Fruit fly (Drosophila melanogaster): ENCODE results near the gene CG11069.

Gene CG11069

dm6 chr3R:24905959-24906634 lies 11.6 kb downstream of the CG11069 start, which contains the start of gene CG13643:
Gene CG13643 (minus strand): TSS chr3R:24906004.
- TF ChIP-seq woc (GFP tag; optimal IDR thresholded peaks at IDR 0.05): no peak
- TF ChIP-seq Rel (GFP tag; optimal IDR thresholded peaks at IDR 0.05): no peak
- TF ChIP-seq Rel (tag; optimal IDR thresholded peaks at IDR 0.05): no peak
- TF ChIP-seq CG32264 (GFP tag; optimal IDR thresholded peaks at IDR 0.05): no peak
- no peak for TF ChIP-seq Jra (GFP tag; optimal IDR thresholded peaks at IDR 0.05)
- TF ChIP-seq foxo (GFP tag; optimal IDR thresholded peaks at IDR 0.05): no peak
- TF ChIP-seq Vsx2 (GFP tag; optimal IDR thresholded peaks at IDR 0.05; ENCODE audit: partially characterized antibody): no peak
- no peak for TF ChIP-seq Abd-B (GFP tag; optimal IDR thresholded peaks at IDR 0.05)
- no peak for TF ChIP-seq Hr83 (GFP tag; optimal IDR thresholded peaks at IDR 0.05; ENCODE audit: poor library complexity, severe bottlenecking)
- TF ChIP-seq Mio (GFP tag; optimal IDR thresholded peaks at IDR 0.05): no peak
- TF ChIP-seq OdsH (GFP tag; optimal IDR thresholded peaks at IDR 0.05): no peak
- no peak for TF ChIP-seq brk (GFP tag; optimal IDR thresholded peaks at IDR 0.05)
- no peak for TF ChIP-seq psq (GFP tag; optimal IDR thresholded peaks at IDR 0.05)
- no peak for TF ChIP-seq sage (GFP tag; optimal IDR thresholded peaks at IDR 0.05)
- no peak for TF ChIP-seq h (GFP tag; optimal IDR thresholded peaks at IDR 0.05)
- TF ChIP-seq tai (GFP tag; optimal IDR thresholded peaks at IDR 0.05): no peak
- no peak for TF ChIP-seq pan (optimal IDR thresholded peaks at IDR 0.05)
- no peak for TF ChIP-seq Dfd (GFP tag; optimal IDR thresholded peaks at IDR 0.05)

dm6 chr3R:24906648-24907047 lies 12.1 kb downstream of the CG11069 start:
- TF ChIP-seq Sp1 (GFP tag; optimal IDR thresholded peaks at IDR 0.05) (no peak), ey (GFP tag; optimal IDR thresholded peaks at IDR 0.05) (no peak), Abd-B (GFP tag; optimal IDR thresholded peaks at IDR 0.05) (no peak), sv (GFP tag; optimal IDR thresholded peaks at IDR 0.05) (no peak), Vsx2 (GFP tag; optimal IDR thresholded peaks at IDR 0.05; ENCODE audit: partially characterized antibody) (no peak), Dfd (GFP tag; optimal IDR thresholded peaks at IDR 0.05) (no peak), Hr83 (GFP tag; optimal IDR thresholded peaks at IDR 0.05; ENCODE audit: poor library complexity, severe bottlenecking) (no peak), brk (GFP tag; optimal IDR thresholded peaks at IDR 0.05) (no peak), dmrt93B (GFP tag; optimal IDR thresholded peaks at IDR 0.05) (no peak), Hnf4 (GFP tag; optimal IDR thresholded peaks at IDR 0.05) (no peak), usp (GFP tag; optimal IDR thresholded peaks at IDR 0.05) (no peak), h (GFP tag; optimal IDR thresholded peaks at IDR 0.05) (no peak)

- TF ChIP-seq OdsH (GFP tag; optimal IDR thresholded peaks at IDR 0.05) (no peak), sage (GFP tag; optimal IDR thresholded peaks at IDR 0.05) (no peak), Hnf4 (GFP tag; optimal IDR thresholded peaks at IDR 0.05) (no peak), woc (GFP tag; optimal IDR thresholded peaks at IDR 0.05) (no peak), jim (GFP tag; optimal IDR thresholded peaks at IDR 0.05) (no peak), Sp1 (GFP tag; optimal IDR thresholded peaks at IDR 0.05) (no peak), N (GFP tag; optimal IDR thresholded peaks at IDR 0.05) (no peak), psq (GFP tag; optimal IDR thresholded peaks at IDR 0.05) (no peak), Dif (GFP tag; optimal IDR thresholded peaks at IDR 0.05; ENCODE audit: partially characterized antibody) (no peak), dsf (GFP tag; optimal IDR thresholded peaks at IDR 0.05; ENCODE audit: borderline replicate concordance) (no peak), Rel (GFP tag; optimal IDR thresholded peaks at IDR 0.05) (no peak), Rel (tag; optimal IDR thresholded peaks at IDR 0.05) (no peak), lola (GFP tag; optimal IDR thresholded peaks at IDR 0.05) (no peak), CG32264 (GFP tag; optimal IDR thresholded peaks at IDR 0.05) (no peak), pan (optimal IDR thresholded peaks at IDR 0.05) (no peak), dl (GFP tag; optimal IDR thresholded peaks at IDR 0.05; ENCODE audit: insufficient read depth in 1 of 2, partially characterized antibody in 2 of 2) (no peak), Jra (GFP tag; optimal IDR thresholded peaks at IDR 0.05) (no peak), tai (GFP tag; optimal IDR thresholded peaks at IDR 0.05) (no peak), Mio (GFP tag; optimal IDR thresholded peaks at IDR 0.05) (no peak), Hr83 (GFP tag; optimal IDR thresholded peaks at IDR 0.05; ENCODE audit: poor library complexity, severe bottlenecking) (no peak), GATAd (GFP tag; optimal IDR thresholded peaks at IDR 0.05) (no peak)
Measured at dm6 chr3R:24908034-24908433, 13.5 kb downstream of the CG11069 start.

dm6 chr3R:24910097-24910496 lies 15.6 kb downstream of the CG11069 start:
- no peak for TF ChIP-seq Hr83 (GFP tag; optimal IDR thresholded peaks at IDR 0.05; ENCODE audit: poor library complexity, severe bottlenecking)
- no peak for TF ChIP-seq CG9705 (GFP tag; optimal IDR thresholded peaks at IDR 0.05)
- TF ChIP-seq dsf (GFP tag; optimal IDR thresholded peaks at IDR 0.05; ENCODE audit: borderline replicate concordance): no peak
- no peak for TF ChIP-seq Rel (GFP tag; optimal IDR thresholded peaks at IDR 0.05)
- TF ChIP-seq Rel (tag; optimal IDR thresholded peaks at IDR 0.05): no peak
- TF ChIP-seq tai (GFP tag; optimal IDR thresholded peaks at IDR 0.05): no peak
- TF ChIP-seq GATAd (GFP tag; optimal IDR thresholded peaks at IDR 0.05): no peak
- no peak for TF ChIP-seq ey (GFP tag; optimal IDR thresholded peaks at IDR 0.05)
- no peak for TF ChIP-seq HLH106 (tag; optimal IDR thresholded peaks at IDR 0.05)
- no peak for TF ChIP-seq lola (GFP tag; optimal IDR thresholded peaks at IDR 0.05)
- no peak for TF ChIP-seq Abd-B (GFP tag; optimal IDR thresholded peaks at IDR 0.05)
- TF ChIP-seq sv (GFP tag; optimal IDR thresholded peaks at IDR 0.05): no peak
- no peak for TF ChIP-seq Dfd (GFP tag; optimal IDR thresholded peaks at IDR 0.05)
- TF ChIP-seq OdsH (GFP tag; optimal IDR thresholded peaks at IDR 0.05): no peak
- no peak for TF ChIP-seq psq (GFP tag; optimal IDR thresholded peaks at IDR 0.05)
- no peak for TF ChIP-seq Dif (GFP tag; optimal IDR thresholded peaks at IDR 0.05; ENCODE audit: partially characterized antibody)
